Fruit fly (Drosophila melanogaster): Measurements from ENCODE around the gene hiw.

Gene hiw

dm6 chrX:15043013-15043699 lies 20.1 kb downstream of the hiw start (continued):
- TF ChIP-seq CG17186 (GFP tag; optimal IDR thresholded peaks at IDR 0.05) (peak; percentile 30), Bteb2 (GFP tag; optimal IDR thresholded peaks at IDR 0.05) (peak; percentile 51), wdn (GFP tag; IDR thresholded peaks at IDR 0.05) (0 out of 2 replicates have a peak, but pooled peaks have one; percentile 27), NFAT (GFP tag; IDR thresholded peaks at IDR 0.05) (peak; percentile 54; the same call in 1 of the 2 replicates), CG6854 (GFP tag; optimal IDR thresholded peaks at IDR 0.05) (peak; percentile 67), CG6791 (GFP tag; IDR thresholded peaks at IDR 0.05; ENCODE audit: partially characterized antibody) (no peak), jing (GFP tag; optimal IDR thresholded peaks at IDR 0.05) (peak; percentile 22), dm (GFP tag; optimal IDR thresholded peaks at IDR 0.05) (peak; percentile 49), repo (GFP tag; optimal IDR thresholded peaks at IDR 0.05) (peak; percentile 83), disco-r (GFP tag; optimal IDR thresholded peaks at IDR 0.05) (peak; percentile 21), otp (GFP tag; IDR thresholded peaks at IDR 0.05) (peak; percentile 90), fd64A (GFP tag; optimal IDR thresholded peaks at IDR 0.05) (peak; percentile 97), CG32767 (GFP tag; IDR thresholded peaks at IDR 0.05) (peak; percentile 60), CG32772 (GFP tag; IDR thresholded peaks at IDR 0.05) (no peak), ATbp (GFP tag; optimal IDR thresholded peaks at IDR 0.05) (peak; percentile 99), CG16863 (GFP tag; optimal IDR thresholded peaks at IDR 0.05) (peak; percentile 76), CG31365 (tag; optimal IDR thresholded peaks at IDR 0.05) (peak; percentile 82), NK7.1 (GFP tag; optimal IDR thresholded peaks at IDR 0.05) (peak; percentile 65), shn (GFP tag; optimal IDR thresholded peaks at IDR 0.05) (peak; percentile 62), CG5245 (GFP tag; optimal IDR thresholded peaks at IDR 0.05) (peak; percentile 63), CHES-1-like (GFP tag; optimal IDR thresholded peaks at IDR 0.05) (peak; percentile 79), E2f2 (GFP tag; IDR thresholded peaks at IDR 0.05) (peak; percentile 50; the same call in 1 of the 2 replicates), CG6765 (GFP tag; optimal IDR thresholded peaks at IDR 0.05) (peak; percentile 80), zen2 (GFP tag; IDR thresholded peaks at IDR 0.05; ENCODE audit: partially characterized antibody) (no peak), CG13287 (GFP tag; IDR thresholded peaks at IDR 0.05; ENCODE audit: partially characterized antibody) (no peak), CG15269 (tag; optimal IDR thresholded peaks at IDR 0.05) (peak; percentile 70), lilli (GFP tag; optimal IDR thresholded peaks at IDR 0.05) (no peak), CG12104 (GFP tag; optimal IDR thresholded peaks at IDR 0.05) (peak; percentile 86), usp (GFP tag; optimal IDR thresholded peaks at IDR 0.05) (no peak), CG10979 (tag; optimal IDR thresholded peaks at IDR 0.05) (peak; percentile 45), schlank (tag; optimal IDR thresholded peaks at IDR 0.05) (peak; percentile 81), CG42726 (GFP tag; IDR thresholded peaks at IDR 0.05; ENCODE audit: partially characterized antibody) (no peak), CG1024 (GFP tag; IDR thresholded peaks at IDR 0.05) (peak; percentile 84; the same call in 1 of the 2 replicates), Bdp1 (GFP tag; optimal IDR thresholded peaks at IDR 0.05) (peak; percentile 82), gt (GFP tag; IDR thresholded peaks at IDR 0.05) (no peak), H2.0 (GFP tag; IDR thresholded peaks at IDR 0.05) (peak; percentile 27; the same call in 1 of the 2 replicates), Ptx1 (GFP tag; IDR thresholded peaks at IDR 0.05) (no peak), CG9797 (GFP tag; optimal IDR thresholded peaks at IDR 0.05) (no peak), CG8478 (optimal IDR thresholded peaks at IDR 0.05) (no peak), stc (GFP tag; IDR thresholded peaks at IDR 0.05) (peak; percentile 87), ac (GFP tag; optimal IDR thresholded peaks at IDR 0.05) (peak; percentile 71), CG18476 (GFP tag; optimal IDR thresholded peaks at IDR 0.05) (peak; percentile 81), Aef1 (GFP tag; IDR thresholded peaks at IDR 0.05) (no peak; the same call in 2 of the 3 replicates), toy (GFP tag; IDR thresholded peaks at IDR 0.05) (0 out of 2 replicates have a peak, but pooled peaks have one; percentile 37), CG14710 (tag; optimal IDR thresholded peaks at IDR 0.05) (peak; percentile 74), CG10209 (GFP tag; optimal IDR thresholded peaks at IDR 0.05) (peak; percentile 92), pho (GFP tag; optimal IDR thresholded peaks at IDR 0.05) (peak; percentile 73), CG4854 (GFP tag; optimal IDR thresholded peaks at IDR 0.05) (peak; percentile 87), lbe (GFP tag; optimal IDR thresholded peaks at IDR 0.05) (peak; percentile 57), TFAM (GFP tag; optimal IDR thresholded peaks at IDR 0.05) (peak; percentile 32)
